Fruit fly (Drosophila melanogaster): ENCODE results near the gene 140up.

Gene 140up

dm6 chr3R:14088887-14089567 is 36.3 kb downstream of the 140up start, which contains the start of gene Npc2b (continued):
- peak; percentile 68 for TF ChIP-seq lab (GFP tag; optimal IDR thresholded peaks at IDR 0.05)
- TF ChIP-seq salm (tag; optimal IDR thresholded peaks at IDR 0.05): no peak
- peak; percentile 16 for TF ChIP-seq CG6765 (GFP tag; optimal IDR thresholded peaks at IDR 0.05)
- no peak for TF ChIP-seq gfzf (GFP tag; optimal IDR thresholded peaks at IDR 0.05)
- TF ChIP-seq CG18599 (GFP tag; optimal IDR thresholded peaks at IDR 0.05): peak; percentile 34
- no peak for TF ChIP-seq CG10274 (GFP tag; optimal IDR thresholded peaks at IDR 0.05)
- TF ChIP-seq tgo (GFP tag; IDR thresholded peaks at IDR 0.05): peak; percentile 45; the same call in 2 of the 3 replicates
- TF ChIP-seq CG7271 (tag; optimal IDR thresholded peaks at IDR 0.05): no peak
- TF ChIP-seq CG10209 (GFP tag; optimal IDR thresholded peaks at IDR 0.05): peak; percentile 49
- no peak for TF ChIP-seq HLHmδ (GFP tag; optimal IDR thresholded peaks at IDR 0.05)
- no peak for TF ChIP-seq bowl (GFP tag; IDR thresholded peaks at IDR 0.05)
- TF ChIP-seq zen2 (GFP tag; IDR thresholded peaks at IDR 0.05; ENCODE audit: partially characterized antibody): no peak
- TF ChIP-seq Neu2 (GFP tag; optimal IDR thresholded peaks at IDR 0.05; ENCODE audit: borderline replicate concordance): no peak
- TF ChIP-seq seq (GFP tag; IDR thresholded peaks at IDR 0.05): 0 out of 2 replicates have a peak, but pooled peaks have one; percentile 19
- peak; percentile 47 for TF ChIP-seq bab2 (GFP tag; optimal IDR thresholded peaks at IDR 0.05)
- TF ChIP-seq CG32772 (GFP tag; IDR thresholded peaks at IDR 0.05): no peak
- no peak for TF ChIP-seq CG15011 (GFP tag; optimal IDR thresholded peaks at IDR 0.05)
- TF ChIP-seq pan (optimal IDR thresholded peaks at IDR 0.05): no peak
- no peak for TF ChIP-seq pan (GFP tag; optimal IDR thresholded peaks at IDR 0.05 in 1 of 2, IDR thresholded peaks at IDR 0.05 in 1 of 2)
- peak; percentile 39; the same call in 1 of the 2 replicates for TF ChIP-seq sob (GFP tag; IDR thresholded peaks at IDR 0.05)
- TF ChIP-seq otp (GFP tag; IDR thresholded peaks at IDR 0.05): 0 out of 3 replicates have a peak, but pooled peaks have one; percentile 34
- TF ChIP-seq CG1832 (GFP tag; optimal IDR thresholded peaks at IDR 0.05): no peak
- peak; percentile 10 for TF ChIP-seq Mes4 (GFP tag; optimal IDR thresholded peaks at IDR 0.05)
- TF ChIP-seq Drgx (GFP tag; IDR thresholded peaks at IDR 0.05): peak; percentile 13; the same call in 1 of the 2 replicates
- TF ChIP-seq Sox102F (GFP tag; optimal IDR thresholded peaks at IDR 0.05): peak; percentile 62
- peak; percentile 19 for TF ChIP-seq CG8924 (tag; optimal IDR thresholded peaks at IDR 0.05)
- TF ChIP-seq bcd (GFP tag; optimal IDR thresholded peaks at IDR 0.05): peak; percentile 31
- peak; percentile 40 for TF ChIP-seq CG17328 (GFP tag; IDR thresholded peaks at IDR 0.05)
- TF ChIP-seq jigr1 (GFP tag; IDR thresholded peaks at IDR 0.05): 0 out of 3 replicates have a peak, but pooled peaks have one; percentile 7
- TF ChIP-seq CG17829 (tag; optimal IDR thresholded peaks at IDR 0.05): peak; percentile 21
- TF ChIP-seq Abd-B (GFP tag; optimal IDR thresholded peaks at IDR 0.05): peak; percentile 42
- peak; percentile 58 for TF ChIP-seq HLH54F (GFP tag; optimal IDR thresholded peaks at IDR 0.05)
- peak; percentile 42 for TF ChIP-seq Vsx1 (GFP tag; optimal IDR thresholded peaks at IDR 0.05)
- TF ChIP-seq CG33213 (GFP tag; optimal IDR thresholded peaks at IDR 0.05): peak; percentile 67
- no peak for TF ChIP-seq yki (optimal IDR thresholded peaks at IDR 0.05)
- no peak; the same call in 1 of the 2 replicates for TF ChIP-seq CG16779 (GFP tag; IDR thresholded peaks at IDR 0.05)
- TF ChIP-seq Sox100B (GFP tag; optimal IDR thresholded peaks at IDR 0.05): peak; percentile 36
- no peak for TF ChIP-seq MESR4 (GFP tag; optimal IDR thresholded peaks at IDR 0.05)
- peak; percentile 39 for TF ChIP-seq phol (tag; optimal IDR thresholded peaks at IDR 0.05)
- TF ChIP-seq CG32767 (GFP tag; IDR thresholded peaks at IDR 0.05): 0 out of 2 replicates have a peak, but pooled peaks have one; percentile 32
- TF ChIP-seq BtbVII (GFP tag; optimal IDR thresholded peaks at IDR 0.05): peak; percentile 32
- peak; percentile 46; the same call in 1 of the 2 replicates for TF ChIP-seq CG11085 (GFP tag; IDR thresholded peaks at IDR 0.05)
- TF ChIP-seq CG17186 (GFP tag; optimal IDR thresholded peaks at IDR 0.05): no peak
- peak; percentile 43; the same call in 1 of the 2 replicates for TF ChIP-seq NFAT (GFP tag; IDR thresholded peaks at IDR 0.05)
- peak; percentile 74 for TF ChIP-seq CG2120 (GFP tag; optimal IDR thresholded peaks at IDR 0.05)
- peak; percentile 52 for TF ChIP-seq CG15696 (tag; optimal IDR thresholded peaks at IDR 0.05)
- TF ChIP-seq CG14667 (GFP tag; IDR thresholded peaks at IDR 0.05): peak; percentile 26; the same call in 1 of the 2 replicates

All from whole organism, embryonic.